Fruit fly (Drosophila melanogaster) whole organism, embryonic: ENCODE measurements around the gene gukh.

Source experiments
- Bdp1 ChIP-seq: fragments of 200-800 bp; sonication (Bioruptor generic); optimal IDR thresholded peaks from 3 replicates; lab custom pipeline; 2016; ENCODE audit warnings: missing biosample characterization, missing genetic modification characterization
- CG10654 ChIP-seq: fragments of 200-800 bp; sonication (Bioruptor generic); optimal IDR thresholded peaks from 2 replicates; lab custom pipeline; 2016; ENCODE audit warnings: missing biosample characterization, missing genetic modification characterization
- CG10979 ChIP-seq: fragments of 200-800 bp; sonication (Bioruptor generic); optimal IDR thresholded peaks from 2 replicates; lab custom pipeline; 2018; ENCODE audit warnings: missing biosample characterization, mild to moderate bottlenecking, missing genetic modification characterization, moderate library complexity
- CG12769 ChIP-seq: fragments of 200-800 bp; sonication (Bioruptor generic); optimal IDR thresholded peaks from 2 replicates; lab custom pipeline; 2019; ENCODE audit warnings: missing biosample characterization, mild to moderate bottlenecking, missing genetic modification characterization, moderate library complexity
- CG13894 ChIP-seq: fragments of 200-800 bp; sonication (Bioruptor generic); optimal IDR thresholded peaks from 3 replicates; lab custom pipeline; 2018; ENCODE audit warnings: missing biosample characterization, mild to moderate bottlenecking, missing genetic modification characterization, moderate library complexity
- CG14710 ChIP-seq: fragments of 200-800 bp; sonication (Bioruptor generic); optimal IDR thresholded peaks from 3 replicates; lab custom pipeline; 2019; ENCODE audit warnings: missing biosample characterization, mild to moderate bottlenecking, missing genetic modification characterization, moderate library complexity
- CG14860 ChIP-seq: fragments of 200-800 bp; sonication (Bioruptor generic); IDR thresholded peaks from 3 replicates; pipeline ENCODE4 v1.3.6; 2022; ENCODE audit warnings: missing biosample characterization, missing genetic modification characterization; ENCODE audit not compliant: partially characterized antibody
- CG1603 ChIP-seq: fragments of 200-800 bp; sonication (Bioruptor generic); optimal IDR thresholded peaks from 2 replicates; lab custom pipeline; 2019; ENCODE audit warnings: missing biosample characterization, mild to moderate bottlenecking, missing genetic modification characterization, moderate library complexity
- CG16863 ChIP-seq: fragments of 200-800 bp; sonication (Bioruptor generic); optimal IDR thresholded peaks from 3 replicates; lab custom pipeline; 2016; ENCODE audit warnings: missing biosample characterization, missing genetic modification characterization
- CG18262 ChIP-seq: fragments of 200-800 bp; optimal IDR thresholded peaks from 3 replicates; lab custom pipeline; 2019; ENCODE audit warnings: missing biosample characterization, mild to moderate bottlenecking, missing genetic modification characterization, moderate library complexity
- CG2678 ChIP-seq: fragments of 200-800 bp; sonication (Bioruptor generic); optimal IDR thresholded peaks from 3 replicates; lab custom pipeline; 2019; ENCODE audit warnings: missing biosample characterization, mild to moderate bottlenecking, missing genetic modification characterization, moderate library complexity
- CG31365 ChIP-seq: fragments of 200-800 bp; sonication (Bioruptor generic); optimal IDR thresholded peaks from 2 replicates; lab custom pipeline; 2018; ENCODE audit warnings: missing biosample characterization, mild to moderate bottlenecking, missing genetic modification characterization
- CG3838 ChIP-seq: fragments of 200-800 bp; sonication (Bioruptor generic); optimal IDR thresholded peaks from 3 replicates; lab custom pipeline; 2016; ENCODE audit warnings: missing biosample characterization, missing genetic modification characterization
- CG3847 ChIP-seq: fragments of 200-800 bp; sonication (Bioruptor generic); IDR thresholded peaks from 2 replicates; pipeline ENCODE4 v1.3.6; 2022; ENCODE audit warnings: missing biosample characterization, missing genetic modification characterization
- CG4617 ChIP-seq: fragments of 200-800 bp; sonication (Bioruptor generic); optimal IDR thresholded peaks from 3 replicates; lab custom pipeline; 2016; ENCODE audit warnings: missing biosample characterization, missing genetic modification characterization, borderline replicate concordance
- CG4854 ChIP-seq: fragments of 200-800 bp; sonication (Bioruptor generic); optimal IDR thresholded peaks from 2 replicates; lab custom pipeline; 2016; ENCODE audit warnings: missing biosample characterization, missing genetic modification characterization, inconsistent platforms
- CG6272 ChIP-seq: fragments of 200-800 bp; sonication (Bioruptor generic); IDR thresholded peaks from 2 replicates; pipeline ENCODE4 v1.3.6; 2022; ENCODE audit warnings: missing biosample characterization, missing genetic modification characterization
- CG6791 ChIP-seq: fragments of 200-800 bp; sonication (Bioruptor generic); IDR thresholded peaks from 3 replicates; pipeline ENCODE4 v1.3.6; 2022; ENCODE audit warnings: missing biosample characterization, missing genetic modification characterization; ENCODE audit not compliant: partially characterized antibody
- CG8290 ChIP-seq, 3 experiments: fragments of 200-800 bp; sonication (Bioruptor generic); optimal IDR thresholded peaks; 2 replicates each; lab custom pipeline; 2016 to 2019; ENCODE audit warnings: missing biosample characterization in 3 of 3, missing genetic modification characterization in 3 of 3, mild to moderate bottlenecking in 2 of 3, moderate library complexity in 1 of 3
- CG9215 ChIP-seq: fragments of 200-800 bp; sonication (Bioruptor generic); IDR thresholded peaks from 2 replicates; pipeline ENCODE4 v1.3.6; 2022; ENCODE audit warnings: missing biosample characterization, missing genetic modification characterization
- CG9727 ChIP-seq: fragments of 200-800 bp; sonication (Bioruptor generic); optimal IDR thresholded peaks from 3 replicates; lab custom pipeline; 2017; ENCODE audit warnings: missing biosample characterization, mild to moderate bottlenecking, missing genetic modification characterization
- CHES-1-like ChIP-seq: fragments of 200-800 bp; sonication (Bioruptor generic); optimal IDR thresholded peaks from 2 replicates; lab custom pipeline; 2016; ENCODE audit warnings: missing biosample characterization, missing genetic modification characterization
- Deaf1 ChIP-seq: fragments of 200-800 bp; optimal IDR thresholded peaks from 3 replicates; lab custom pipeline; 2019; ENCODE audit warnings: missing biosample characterization, mild to moderate bottlenecking, missing genetic modification characterization, moderate library complexity
- Dip2 ChIP-seq: fragments of 200-800 bp; sonication (Bioruptor generic); IDR thresholded peaks from 2 replicates; pipeline ENCODE4 v1.3.6; 2022; ENCODE audit warnings: missing biosample characterization, missing genetic modification characterization
- Fer1 ChIP-seq: fragments of 200-800 bp; sonication (Bioruptor generic); optimal IDR thresholded peaks from 2 replicates; lab custom pipeline; 2017; ENCODE audit warnings: missing biosample characterization, mild to moderate bottlenecking, missing genetic modification characterization
- Hr78 ChIP-seq, 2 experiments: fragments of 200-800 bp in 1 of 2; fragments of >200 bp in 1 of 2; sonication (Bioruptor generic) in 1 of 2; optimal IDR thresholded peaks; 2 replicates each; lab custom pipeline; 2017 to 2019; ENCODE audit warnings: missing biosample characterization in 2 of 2, missing genetic modification characterization in 2 of 2, mild to moderate bottlenecking in 1 of 2, moderate library complexity in 1 of 2
- Meics ChIP-seq: fragments of 200-800 bp; sonication (Bioruptor generic); optimal IDR thresholded peaks from 2 replicates; lab custom pipeline; 2017; ENCODE audit warnings: missing biosample characterization, mild to moderate bottlenecking, missing genetic modification characterization
- NK7.1 ChIP-seq: fragments of 200-800 bp; sonication (Bioruptor generic); optimal IDR thresholded peaks from 3 replicates; lab custom pipeline; 2016; ENCODE audit warnings: missing biosample characterization, missing genetic modification characterization
- Nf-YA ChIP-seq: fragments of 200-800 bp; sonication (Bioruptor generic); IDR thresholded peaks from 2 replicates; pipeline ENCODE4 v1.3.6; 2022; ENCODE audit warnings: missing biosample characterization, missing genetic modification characterization
- Rfx ChIP-seq: fragments of 200-800 bp; sonication (Bioruptor generic); IDR thresholded peaks from 2 replicates; pipeline ENCODE4 v1.3.6; 2022; ENCODE audit warnings: missing biosample characterization, missing genetic modification characterization
- bbx ChIP-seq: fragments of 200-800 bp; sonication (Bioruptor generic); IDR thresholded peaks from 2 replicates; pipeline ENCODE4 v1.3.6; 2022; ENCODE audit warnings: missing biosample characterization, missing genetic modification characterization; ENCODE audit not compliant: partially characterized antibody
- cg ChIP-seq: fragments of 200-800 bp; sonication (Bioruptor generic); optimal IDR thresholded peaks from 3 replicates; lab custom pipeline; 2019; ENCODE audit warnings: missing biosample characterization, mild to moderate bottlenecking, missing genetic modification characterization, moderate library complexity
- chinmo ChIP-seq: fragments of 200-800 bp; sonication (Bioruptor generic); IDR thresholded peaks from 4 replicates; pipeline ENCODE4 v1.3.6; 2022; ENCODE audit warnings: missing biosample characterization, missing genetic modification characterization; ENCODE audit not compliant: partially characterized antibody
- ci ChIP-seq: fragments of 200-800 bp; sonication (Bioruptor generic); IDR thresholded peaks from 3 replicates; pipeline ENCODE4 v1.3.6; 2022; ENCODE audit warnings: missing biosample characterization, missing genetic modification characterization
- croc ChIP-seq: fragments of 200-800 bp; sonication (Bioruptor generic); conservative IDR thresholded peaks from 3 replicates; pipeline ENCODE4 v1.3.6; 2022; ENCODE audit warnings: missing biosample characterization, missing genetic modification characterization
- fd102C ChIP-seq: fragments of 200-800 bp; sonication (Bioruptor generic); optimal IDR thresholded peaks from 2 replicates; lab custom pipeline; 2018; ENCODE audit warnings: missing biosample characterization, mild to moderate bottlenecking, missing genetic modification characterization, moderate library complexity
- fd3F ChIP-seq: fragments of 200-800 bp; sonication (Bioruptor generic); optimal IDR thresholded peaks from 2 replicates; lab custom pipeline; 2018; ENCODE audit warnings: missing biosample characterization, mild to moderate bottlenecking, missing genetic modification characterization, moderate library complexity
- fd96Cb ChIP-seq: fragments of 200-800 bp; sonication (Bioruptor generic); optimal IDR thresholded peaks from 2 replicates; lab custom pipeline; 2018; ENCODE audit warnings: missing biosample characterization, mild to moderate bottlenecking, missing genetic modification characterization, moderate library complexity
- gfzf ChIP-seq: fragments of 200-800 bp; sonication (Bioruptor generic); optimal IDR thresholded peaks from 2 replicates; lab custom pipeline; 2016; ENCODE audit warnings: missing biosample characterization, mild to moderate bottlenecking, missing genetic modification characterization, moderate library complexity
- gsb ChIP-seq: fragments of 200-800 bp; sonication (Bioruptor generic); IDR thresholded peaks from 2 replicates; pipeline ENCODE4 v1.3.6; 2022; ENCODE audit warnings: missing biosample characterization, missing genetic modification characterization
- klu ChIP-seq: fragments of 200-800 bp; sonication (Bioruptor generic); IDR thresholded peaks from 2 replicates; pipeline ENCODE4 v1.3.6; 2022; ENCODE audit warnings: missing biosample characterization, missing genetic modification characterization
- lmd ChIP-seq: fragments of 200-800 bp; sonication (Bioruptor generic); IDR thresholded peaks from 2 replicates; pipeline ENCODE4 v1.3.6; 2022; ENCODE audit warnings: missing biosample characterization, missing genetic modification characterization
- nerfin-2 ChIP-seq: fragments of 200-800 bp; sonication (Bioruptor generic); IDR thresholded peaks from 2 replicates; pipeline ENCODE4 v1.3.6; 2022; ENCODE audit warnings: missing biosample characterization, missing genetic modification characterization; ENCODE audit not compliant: partially characterized antibody
- nmo ChIP-seq: fragments of 200-800 bp; sonication (Bioruptor generic); optimal IDR thresholded peaks from 2 replicates; lab custom pipeline; 2018; ENCODE audit warnings: missing biosample characterization, mild to moderate bottlenecking, missing genetic modification characterization, moderate library complexity
- oc ChIP-seq: fragments of 200-800 bp; sonication (Bioruptor generic); optimal IDR thresholded peaks from 2 replicates; lab custom pipeline; 2018; ENCODE audit warnings: missing biosample characterization, mild to moderate bottlenecking, missing genetic modification characterization, moderate library complexity
- sd ChIP-seq: fragments of 200-800 bp; sonication (Bioruptor generic); optimal IDR thresholded peaks from 3 replicates; lab custom pipeline; 2018; ENCODE audit warnings: missing biosample characterization, mild to moderate bottlenecking, missing genetic modification characterization, moderate library complexity
- tll ChIP-seq, 2 experiments: fragments of 200-800 bp in 1 of 2; fragments of >200 bp in 1 of 2; sonication (Bioruptor generic) in 1 of 2; optimal IDR thresholded peaks; 2 replicates each; lab custom pipeline; 2017 to 2019; ENCODE audit warnings: missing biosample characterization in 2 of 2, missing genetic modification characterization in 2 of 2, mild to moderate bottlenecking in 1 of 2, moderate library complexity in 1 of 2
- trem ChIP-seq: fragments of 200-800 bp; optimal IDR thresholded peaks from 3 replicates; lab custom pipeline; 2019; ENCODE audit warnings: missing biosample characterization, mild to moderate bottlenecking, missing genetic modification characterization, moderate library complexity
- wor ChIP-seq: fragments of 200-800 bp; sonication (Bioruptor generic); IDR thresholded peaks from 2 replicates; pipeline ENCODE4 v1.3.6; 2022; ENCODE audit warnings: missing biosample characterization, missing genetic modification characterization
- zfh2 ChIP-seq: fragments of 200-800 bp; sonication (Bioruptor generic); optimal IDR thresholded peaks from 2 replicates; lab custom pipeline; 2016; ENCODE audit warnings: missing biosample characterization, missing genetic modification characterization

Gene gukh

DNA sequence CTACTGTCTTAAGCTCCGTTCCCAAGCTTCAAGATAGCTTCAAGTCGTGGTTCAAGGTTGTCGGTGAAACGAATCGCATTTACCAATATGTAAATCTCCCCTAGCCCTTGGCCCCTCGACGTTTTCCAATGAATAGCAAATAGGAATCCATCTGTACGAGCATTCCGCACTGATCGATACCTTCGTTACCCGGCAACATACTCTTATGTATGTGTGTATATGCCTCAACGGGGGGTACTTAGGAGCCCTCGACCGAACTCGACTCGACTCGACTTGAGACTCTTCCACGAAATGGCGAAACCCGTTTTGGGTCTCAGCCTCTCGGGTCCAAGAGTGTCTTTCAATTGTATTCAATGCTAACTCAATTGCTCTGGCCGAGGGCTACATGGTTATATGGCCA is 17.9 kb downstream of the gukh start (continued):
- TF ChIP-seq gsb, result no peak
- no peak for TF ChIP-seq CG4617
- TF ChIP-seq CG1603, result no peak
- TF ChIP-seq Deaf1 (tag; lab: Kevin White, UChicago), result peak; percentile 33
- peak; percentile 56 for TF ChIP-seq CG12769
- TF ChIP-seq chinmo (GFP tag; lab: Robert Waterston, UW), result 0 out of 4 replicates have a peak, but pooled peaks have one; percentile 51
- no peak for TF ChIP-seq fd96Cb (tag; lab: Kevin White, UChicago)
- no peak for TF ChIP-seq CG16863
- no peak for TF ChIP-seq gfzf
- TF ChIP-seq CG31365 (tag; lab: Kevin White, UChicago), result no peak
- no peak for TF ChIP-seq Dip2
- TF ChIP-seq Hr78 (GFP tag; optimal IDR thresholded peaks at IDR 0.05; lab: Kevin White, UChicago), result peak in 1 of 2 experiments; percentile 20
- TF ChIP-seq CG9215, result no peak
- TF ChIP-seq cg (GFP tag; lab: Kevin White, UChicago), result peak; percentile 8
- no peak for TF ChIP-seq croc (GFP tag; lab: Robert Waterston, UW)
- no peak for TF ChIP-seq zfh2
- no peak for TF ChIP-seq bbx (GFP tag; lab: Robert Waterston, UW)
- no peak for TF ChIP-seq ci (GFP tag; lab: Robert Waterston, UW)
- no peak for TF ChIP-seq lmd (GFP tag; lab: Robert Waterston, UW)
- TF ChIP-seq CG3847 (GFP tag; lab: Robert Waterston, UW), result no peak
- TF ChIP-seq Meics, result no peak
- TF ChIP-seq CG8290 (GFP tag; optimal IDR thresholded peaks at IDR 0.05; lab: Kevin White, UChicago), result no peak
- TF ChIP-seq CG8290 (tag; optimal IDR thresholded peaks at IDR 0.05; lab: Kevin White, UChicago), result peak in 1 of 2 experiments; percentile 2
- TF ChIP-seq oc (tag; lab: Kevin White, UChicago), result peak; percentile 10
- TF ChIP-seq CG13894 (tag; lab: Kevin White, UChicago), result peak; percentile 64
- TF ChIP-seq Bdp1, result no peak
- TF ChIP-seq, all 482 proteins: peak for 19

DNA sequence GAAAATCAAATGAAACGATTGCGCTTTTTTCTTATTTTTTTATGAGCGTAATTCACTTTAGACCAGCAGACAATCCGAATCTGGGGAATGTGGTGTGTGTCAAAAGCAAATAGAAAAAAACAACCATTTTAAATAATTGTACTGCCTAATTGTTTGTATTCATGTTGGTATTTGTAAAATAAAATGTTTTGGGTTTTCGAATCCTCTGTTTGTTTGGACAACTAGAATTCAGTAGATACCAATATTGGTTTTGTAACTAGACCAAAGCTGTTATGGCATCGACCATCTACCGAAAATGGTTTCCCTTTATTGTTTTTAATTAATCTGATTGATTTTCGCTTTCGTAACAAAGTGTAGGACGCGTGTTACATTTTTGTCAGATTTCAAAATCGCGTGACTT is 27.1 kb downstream of the gukh start:
- TF ChIP-seq Fer1 (GFP tag; lab: Kevin White, UChicago), result no peak
- no peak for TF ChIP-seq CG3838
- TF ChIP-seq nerfin-2, result no peak
- no peak for TF ChIP-seq klu (GFP tag; lab: Robert Waterston, UW)
- no peak for TF ChIP-seq CHES-1-like (GFP tag; lab: Kevin White, UChicago)
- no peak for TF ChIP-seq CG6272
- TF ChIP-seq sd (tag; lab: Kevin White, UChicago), result peak; percentile 33
- TF ChIP-seq CG9727 (GFP tag; lab: Kevin White, UChicago), result peak; percentile 42
- TF ChIP-seq CG14860 (GFP tag; lab: Robert Waterston, UW), result no peak
- TF ChIP-seq CG10654, result no peak
- no peak for TF ChIP-seq trem
- TF ChIP-seq NK7.1 (GFP tag; lab: Kevin White, UChicago), result peak; percentile 22
- TF ChIP-seq wor (GFP tag; lab: Robert Waterston, UW), result no peak
- TF ChIP-seq CG2678 (tag; lab: Kevin White, UChicago), result peak; percentile 56
- peak; percentile 12 for TF ChIP-seq CG14710
- peak; percentile 36; the same call in 1 of the 2 replicates for TF ChIP-seq Rfx
- TF ChIP-seq CG4854 (GFP tag; lab: Kevin White, UChicago), result peak; percentile 10
- peak; percentile 60 for TF ChIP-seq fd3F
- no peak for TF ChIP-seq Nf-YA (GFP tag; lab: Robert Waterston, UW)
- TF ChIP-seq chinmo (GFP tag; lab: Robert Waterston, UW), result no peak
- TF ChIP-seq tll (GFP tag; optimal IDR thresholded peaks at IDR 0.05; lab: Kevin White, UChicago), result peak in 1 of 2 experiments; percentile 36
- TF ChIP-seq CG18262, result peak; percentile 16
- TF ChIP-seq CG10979, result no peak
- TF ChIP-seq CG6791 (GFP tag; lab: Robert Waterston, UW), result no peak
- TF ChIP-seq fd102C, result peak; percentile 47
- peak; percentile 15 for TF ChIP-seq CG1603
- peak; percentile 10 for TF ChIP-seq nmo (GFP tag; lab: Kevin White, UChicago)
